Worm (Caenorhabditis elegans): ENCODE results near the gene clh-2.

DNA sequence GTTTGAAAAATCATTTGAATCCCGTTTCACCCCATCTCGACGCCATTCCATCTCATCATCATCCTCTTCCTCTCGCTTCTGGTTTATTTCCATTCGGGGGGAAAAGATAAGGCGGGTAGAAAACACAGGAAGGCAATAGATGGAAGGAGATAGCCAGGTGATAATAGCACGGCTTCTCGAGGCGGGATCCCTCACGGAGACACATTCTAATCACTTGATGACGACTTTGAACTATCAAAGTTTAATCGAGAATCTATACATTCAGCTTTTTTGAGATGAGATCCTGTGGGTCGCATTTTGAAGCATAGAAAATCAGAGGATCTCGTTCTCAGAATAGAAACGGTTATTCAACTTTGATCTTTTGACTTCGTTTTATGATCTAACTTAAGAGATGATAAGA lies 20.3 kb downstream of the clh-2 start, which contains the start of gene C33B4.2:
- no peak for TF ChIP-seq ceh-6 (GFP tag; optimal IDR thresholded peaks at IDR 0.05)
- no peak for TF ChIP-seq dve-1 (tag; optimal IDR thresholded peaks at IDR 0.05)
- no peak for TF ChIP-seq che-1 (tag; optimal IDR thresholded peaks at IDR 0.05)
- no peak for TF ChIP-seq sox-4 (tag; optimal IDR thresholded peaks at IDR 0.05)
- TF ChIP-seq pqm-1 (tag; optimal IDR thresholded peaks at IDR 0.05) = no peak
- no peak for TF ChIP-seq nfya-1 (tag; optimal IDR thresholded peaks at IDR 0.05)
- no peak for TF ChIP-seq dmd-4 (tag; optimal IDR thresholded peaks at IDR 0.05; ENCODE audit: borderline replicate concordance)
- TF ChIP-seq hlh-15 (tag; optimal IDR thresholded peaks at IDR 0.05) = no peak
- TF ChIP-seq ceh-14 (tag; optimal IDR thresholded peaks at IDR 0.05) = no peak
- TF ChIP-seq ahr-1 (tag; optimal IDR thresholded peaks at IDR 0.05) = no peak
- no peak for TF ChIP-seq nhr-232 (tag; optimal IDR thresholded peaks at IDR 0.05)

Data from whole organism, late embryonic.